Fruit fly (Drosophila melanogaster): ENCODE measurements around the gene CG13731.

Gene CG13731

DNA sequence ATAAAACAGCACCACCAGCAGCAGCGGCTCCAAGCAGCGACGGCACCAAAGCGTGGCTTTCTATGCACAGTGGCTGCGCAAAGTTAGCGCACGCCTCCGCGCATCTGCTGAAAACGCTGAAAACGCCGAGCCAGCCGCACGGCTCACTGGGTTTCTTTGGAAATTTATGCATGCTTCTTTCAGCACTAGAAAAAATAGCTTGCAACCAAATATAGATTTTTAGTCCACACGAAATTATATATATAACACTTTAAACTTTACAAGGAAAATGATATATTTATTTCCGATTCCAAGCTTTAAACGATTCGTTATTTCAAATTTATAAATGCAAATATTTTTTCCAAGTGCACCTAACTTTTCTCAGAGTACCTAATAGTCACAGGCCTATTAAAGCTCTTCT lies 15.9 kb upstream of the CG13731 start (continued):
- no peak for TF ChIP-seq wdn (GFP tag; IDR thresholded peaks at IDR 0.05)
- TF ChIP-seq Nf-YC (tag; optimal IDR thresholded peaks at IDR 0.05): no peak
- no peak for TF ChIP-seq ssp (GFP tag; IDR thresholded peaks at IDR 0.05)
- no peak for TF ChIP-seq tgo (GFP tag; IDR thresholded peaks at IDR 0.05)
- no peak for TF ChIP-seq Scr (GFP tag; IDR thresholded peaks at IDR 0.05; ENCODE audit: partially characterized antibody)
- TF ChIP-seq CG1233 (GFP tag; optimal IDR thresholded peaks at IDR 0.05): peak; percentile 24
- TF ChIP-seq CG7745 (tag; optimal IDR thresholded peaks at IDR 0.05): no peak
- TF ChIP-seq dm (GFP tag; optimal IDR thresholded peaks at IDR 0.05): no peak
- TF ChIP-seq CG3838 (GFP tag; optimal IDR thresholded peaks at IDR 0.05): no peak
- no peak for TF ChIP-seq CG10274 (GFP tag; optimal IDR thresholded peaks at IDR 0.05)
- TF ChIP-seq H2.0 (GFP tag; IDR thresholded peaks at IDR 0.05): peak; percentile 42; the same call in 1 of the 2 replicates
- peak; percentile 15 for TF ChIP-seq Hr3 (GFP tag; optimal IDR thresholded peaks at IDR 0.05)
- peak; percentile 40 for TF ChIP-seq Vsx1 (GFP tag; optimal IDR thresholded peaks at IDR 0.05)
- peak; percentile 46 for TF ChIP-seq CG18476 (GFP tag; optimal IDR thresholded peaks at IDR 0.05)
- TF ChIP-seq dan (GFP tag; IDR thresholded peaks at IDR 0.05): no peak
- TF ChIP-seq stwl (tag; optimal IDR thresholded peaks at IDR 0.05): no peak
- TF ChIP-seq eyg (GFP tag; optimal IDR thresholded peaks at IDR 0.05): no peak
- TF ChIP-seq CG14667 (GFP tag; IDR thresholded peaks at IDR 0.05): no peak
- no peak; the same call in 2 of the 3 replicates for TF ChIP-seq Optix (GFP tag; IDR thresholded peaks at IDR 0.05)
- TF ChIP-seq zfh2 (GFP tag; optimal IDR thresholded peaks at IDR 0.05): no peak
- no peak for TF ChIP-seq crol (GFP tag; IDR thresholded peaks at IDR 0.05)
- no peak for TF ChIP-seq CG12071 (GFP tag; optimal IDR thresholded peaks at IDR 0.05)
- peak; percentile 14 for TF ChIP-seq CG33557 (GFP tag; optimal IDR thresholded peaks at IDR 0.05)
- TF ChIP-seq CG3407 (GFP tag; optimal IDR thresholded peaks at IDR 0.05): peak; percentile 14
- TF ChIP-seq corto (GFP tag; optimal IDR thresholded peaks at IDR 0.05): no peak
- TF ChIP-seq Sry-δ (GFP tag; optimal IDR thresholded peaks at IDR 0.05): no peak
- TF ChIP-seq CG4617 (GFP tag; optimal IDR thresholded peaks at IDR 0.05; ENCODE audit: borderline replicate concordance): no peak
- no peak for TF ChIP-seq CG7271 (tag; optimal IDR thresholded peaks at IDR 0.05)
- no peak for TF ChIP-seq CG6175 (GFP tag; IDR thresholded peaks at IDR 0.05)
- peak in 1 of 3 experiments; percentile 63 for TF ChIP-seq lola (GFP tag; optimal IDR thresholded peaks at IDR 0.05)
- no peak for TF ChIP-seq Dip2 (GFP tag; IDR thresholded peaks at IDR 0.05)
- no peak for TF ChIP-seq Chrac-16 (GFP tag; optimal IDR thresholded peaks at IDR 0.05)
- no peak for TF ChIP-seq sc (optimal IDR thresholded peaks at IDR 0.05)
- TF ChIP-seq sc (GFP tag; optimal IDR thresholded peaks at IDR 0.05): no peak
- peak; percentile 36 for TF ChIP-seq CG17359 (tag; optimal IDR thresholded peaks at IDR 0.05)
- no peak for TF ChIP-seq CG18619 (GFP tag; optimal IDR thresholded peaks at IDR 0.05)
- TF ChIP-seq CG12104 (GFP tag; optimal IDR thresholded peaks at IDR 0.05): peak; percentile 54
- TF ChIP-seq Aef1 (GFP tag; IDR thresholded peaks at IDR 0.05): no peak
- TF ChIP-seq klu (GFP tag; IDR thresholded peaks at IDR 0.05): no peak
- peak; percentile 32 for TF ChIP-seq az2 (GFP tag; optimal IDR thresholded peaks at IDR 0.05)
- no peak for TF ChIP-seq CG11696 (GFP tag; IDR thresholded peaks at IDR 0.05)
- no peak for TF ChIP-seq sd (tag; optimal IDR thresholded peaks at IDR 0.05)
- TF ChIP-seq Nf-YB (GFP tag; optimal IDR thresholded peaks at IDR 0.05): no peak
- no peak for TF ChIP-seq gfzf (GFP tag; optimal IDR thresholded peaks at IDR 0.05)
- peak; percentile 54 for TF ChIP-seq grau (tag; optimal IDR thresholded peaks at IDR 0.05)
- no peak for TF ChIP-seq NC2α (GFP tag; optimal IDR thresholded peaks at IDR 0.05)
- no peak for TF ChIP-seq peb (GFP tag; IDR thresholded peaks at IDR 0.05)
- peak; percentile 42 for TF ChIP-seq dmrt11E (tag; optimal IDR thresholded peaks at IDR 0.05)
- TF ChIP-seq vnd (GFP tag; IDR thresholded peaks at IDR 0.05; ENCODE audit: partially characterized antibody): no peak
- TF ChIP-seq psq (GFP tag; optimal IDR thresholded peaks at IDR 0.05): no peak
- no peak for TF ChIP-seq CG3726 (GFP tag; IDR thresholded peaks at IDR 0.05)
- TF ChIP-seq dysf (GFP tag; IDR thresholded peaks at IDR 0.05): no peak
